Worm (Caenorhabditis elegans): ENCODE measurements around the gene cka-1.

- TF ChIP-seq lag-1 (GFP tag; IDR thresholded peaks at IDR 0.05) = no peak
- no peak for TF ChIP-seq let-526 (GFP tag; IDR thresholded peaks at IDR 0.05)
- TF ChIP-seq mxl-1 (tag; optimal IDR thresholded peaks at IDR 0.05) = no peak
- no peak for TF ChIP-seq egl-44 (GFP tag; IDR thresholded peaks at IDR 0.05)
- no peak for TF ChIP-seq lin-35 (GFP tag; optimal IDR thresholded peaks at IDR 0.05)
- no peak for TF ChIP-seq D2030.7 (GFP tag; IDR thresholded peaks at IDR 0.05)
- no peak for TF ChIP-seq atf-7 (tag; optimal IDR thresholded peaks at IDR 0.05)
- no peak for TF ChIP-seq lir-1 (GFP tag; conservative IDR thresholded peaks at IDR 0.05)
- no peak for TF ChIP-seq egrh-3 (GFP tag; IDR thresholded peaks at IDR 0.05)
- TF ChIP-seq ztf-26 (tag; optimal IDR thresholded peaks at IDR 0.05) = no peak
- TF ChIP-seq unc-62 (GFP tag; optimal IDR thresholded peaks at IDR 0.05) = no peak
- TF ChIP-seq sea-2 (GFP tag; IDR thresholded peaks at IDR 0.05) = no peak
- TF ChIP-seq efl-1 (GFP tag; optimal IDR thresholded peaks at IDR 0.05) = no peak
Observed at ce11 chrIV:9723185-9723584, 14.2 kb downstream of the cka-1 start.

Measured in whole organism, young adult.